Worm (Caenorhabditis elegans) whole organism, mixed stage, embryonic: Measurements from ENCODE around the gene tam-1.

Experiments
- M03D4.4 ChIP-seq: sonication (generic microtip); optimal IDR thresholded peaks from 2 replicates; lab custom pipeline; 2017; ENCODE audit warnings: mild to moderate bottlenecking, missing genetic modification characterization, missing compliant biosample characterization
- bed-3 ChIP-seq: fragments of 200-800 bp; sonication (Bioruptor generic); optimal IDR thresholded peaks from 3 replicates; lab custom pipeline; 2018; ENCODE audit warnings: mild to moderate bottlenecking, missing genetic modification characterization, moderate library complexity, missing compliant biosample characterization
- blmp-1 ChIP-seq: fragments of 150-350 bp; optimal IDR thresholded peaks from 2 replicates; lab custom pipeline; 2014; ENCODE audit warnings: missing biosample characterization, missing genetic modification characterization
- ceh-39 ChIP-seq: fragments of 150-350 bp; optimal IDR thresholded peaks from 2 replicates; lab custom pipeline; 2014; ENCODE audit warnings: missing biosample characterization, missing genetic modification characterization
- ceh-43 ChIP-seq: fragments of 200-800 bp; sonication (Bioruptor generic); optimal IDR thresholded peaks from 2 replicates; lab custom pipeline; 2018; ENCODE audit warnings: mild to moderate bottlenecking, missing genetic modification characterization, moderate library complexity, missing compliant biosample characterization
- ceh-83 ChIP-seq: fragments of 200-800 bp; sonication (Bioruptor generic); optimal IDR thresholded peaks from 2 replicates; lab custom pipeline; 2018; ENCODE audit warnings: mild to moderate bottlenecking, missing genetic modification characterization, missing compliant biosample characterization
- ces-1 ChIP-seq: fragments of 150-350 bp; optimal IDR thresholded peaks from 2 replicates; lab custom pipeline; 2014; ENCODE audit warnings: missing biosample characterization, missing genetic modification reagents, missing genetic modification characterization
- cnd-1 ChIP-seq: fragments of 200-800 bp; sonication (Bioruptor generic); optimal IDR thresholded peaks from 2 replicates; lab custom pipeline; 2018; ENCODE audit warnings: mild to moderate bottlenecking, missing genetic modification characterization, missing compliant biosample characterization
- drap-1 ChIP-seq: fragments of 200-800 bp; sonication (Bioruptor generic); optimal IDR thresholded peaks from 3 replicates; lab custom pipeline; 2018; ENCODE audit warnings: mild to moderate bottlenecking, missing genetic modification characterization, missing compliant biosample characterization
- elt-1 ChIP-seq: sonication (generic microtip); optimal IDR thresholded peaks from 2 replicates; lab custom pipeline; 2017; ENCODE audit warnings: missing genetic modification characterization, mild to moderate bottlenecking, missing compliant biosample characterization, antibody characterized with exemption, moderate library complexity, borderline replicate concordance; ENCODE audit not compliant: insufficient read depth
- elt-3 ChIP-seq: fragments of 150-350 bp; optimal IDR thresholded peaks from 2 replicates; lab custom pipeline; 2014; ENCODE audit warnings: missing biosample characterization, missing genetic modification characterization
- flh-1 ChIP-seq: fragments of 200-800 bp; sonication (Bioruptor generic); optimal IDR thresholded peaks from 2 replicates; lab custom pipeline; 2018; ENCODE audit warnings: mild to moderate bottlenecking, missing genetic modification characterization, moderate library complexity, missing compliant biosample characterization
- ham-2 ChIP-seq: fragments of 200-800 bp; sonication (Bioruptor generic); optimal IDR thresholded peaks from 2 replicates; lab custom pipeline; 2018; ENCODE audit warnings: mild to moderate bottlenecking, missing genetic modification characterization, missing compliant biosample characterization
- hlh-1 ChIP-seq: fragments of 150-350 bp; optimal IDR thresholded peaks from 2 replicates; lab custom pipeline; 2014; ENCODE audit warnings: missing biosample characterization, missing genetic modification reagents, missing genetic modification characterization
- lin-13 ChIP-seq: fragments of 150-350 bp; optimal IDR thresholded peaks from 2 replicates; lab custom pipeline; 2014; ENCODE audit warnings: missing biosample characterization, missing genetic modification characterization
- lin-32 ChIP-seq: fragments of 200-800 bp; sonication (Bioruptor generic); optimal IDR thresholded peaks from 2 replicates; lab custom pipeline; 2018; ENCODE audit warnings: mild to moderate bottlenecking, missing genetic modification characterization, missing compliant biosample characterization
- lsy-2 ChIP-seq: fragments of 150-350 bp; optimal IDR thresholded peaks from 2 replicates; lab custom pipeline; 2014; ENCODE audit warnings: missing biosample characterization, missing genetic modification characterization
- mab-5 ChIP-seq: fragments of 150-350 bp; optimal IDR thresholded peaks from 2 replicates; lab custom pipeline; 2014; ENCODE audit warnings: missing biosample characterization, missing genetic modification characterization
- mep-1 ChIP-seq: fragments of 150-350 bp; optimal IDR thresholded peaks from 2 replicates; lab custom pipeline; 2017; ENCODE audit warnings: missing biosample characterization, missing genetic modification reagents, missing genetic modification characterization, inconsistent platforms
- mls-2 ChIP-seq: sonication (generic microtip); optimal IDR thresholded peaks from 2 replicates; lab custom pipeline; 2016; ENCODE audit warnings: mild to moderate bottlenecking, missing genetic modification characterization, moderate library complexity, missing compliant biosample characterization
- nhr-12 ChIP-seq: fragments of 150-350 bp; optimal IDR thresholded peaks from 2 replicates; lab custom pipeline; 2014; ENCODE audit warnings: missing biosample characterization, missing genetic modification characterization
- nhr-2 ChIP-seq: fragments of 150-350 bp; optimal IDR thresholded peaks from 2 replicates; lab custom pipeline; 2014; ENCODE audit warnings: missing biosample characterization, missing genetic modification characterization
- nhr-237 ChIP-seq: fragments of 150-350 bp; optimal IDR thresholded peaks from 2 replicates; lab custom pipeline; 2014; ENCODE audit warnings: missing biosample characterization, missing genetic modification characterization
- nhr-28 ChIP-seq: fragments of 150-350 bp; optimal IDR thresholded peaks from 2 replicates; lab custom pipeline; 2014; ENCODE audit warnings: missing biosample characterization, missing genetic modification characterization
- nhr-76 ChIP-seq: sonication (generic microtip); optimal IDR thresholded peaks from 2 replicates; lab custom pipeline; 2017; ENCODE audit warnings: missing biosample characterization, missing genetic modification characterization
- pha-4 ChIP-seq: fragments of 150-350 bp; optimal IDR thresholded peaks from 2 replicates; lab custom pipeline; 2018; ENCODE audit warnings: missing biosample characterization, missing genetic modification reagents, missing genetic modification characterization
- sem-2 ChIP-seq: fragments of 200-800 bp; sonication (Bioruptor generic); optimal IDR thresholded peaks from 2 replicates; lab custom pipeline; 2018; ENCODE audit warnings: mild to moderate bottlenecking, missing genetic modification characterization, missing compliant biosample characterization
- snpc-4 ChIP-seq: fragments of 150-350 bp; optimal IDR thresholded peaks from 2 replicates; lab custom pipeline; 2014; ENCODE audit warnings: missing biosample characterization, missing genetic modification characterization
- sptf-1 ChIP-seq: sonication (generic microtip); optimal IDR thresholded peaks from 2 replicates; lab custom pipeline; 2017; ENCODE audit warnings: mild to moderate bottlenecking, missing genetic modification characterization, moderate library complexity, missing compliant biosample characterization
- tbx-8 ChIP-seq: fragments of 200-800 bp; sonication (Bioruptor generic); optimal IDR thresholded peaks from 2 replicates; lab custom pipeline; 2018; ENCODE audit warnings: mild to moderate bottlenecking, missing genetic modification characterization, moderate library complexity, missing compliant biosample characterization
- unc-120 ChIP-seq: sonication (generic microtip); optimal IDR thresholded peaks from 2 replicates; lab custom pipeline; 2017; ENCODE audit warnings: missing genetic modification characterization, missing compliant biosample characterization; ENCODE audit not compliant: poor library complexity, severe bottlenecking
- unc-39 ChIP-seq: fragments of 150-350 bp; optimal IDR thresholded peaks from 2 replicates; lab custom pipeline; 2014; ENCODE audit warnings: missing biosample characterization, missing genetic modification characterization
- unc-62 ChIP-seq: fragments of 150-350 bp; optimal IDR thresholded peaks from 2 replicates; lab custom pipeline; 2014; ENCODE audit warnings: missing biosample characterization, missing genetic modification reagents, missing genetic modification characterization
- zip-8 ChIP-seq: fragments of 150-350 bp; optimal IDR thresholded peaks from 2 replicates; lab custom pipeline; 2014; ENCODE audit warnings: missing biosample characterization, missing genetic modification characterization
- ztf-11 ChIP-seq: fragments of 150-350 bp; optimal IDR thresholded peaks from 2 replicates; lab custom pipeline; 2014; ENCODE audit warnings: missing biosample characterization, missing genetic modification characterization

tam-1 gene

ce11 chrV:4968775-4969174 lies 5.9 kb upstream of the tam-1 start:
- TF ChIP-seq elt-1 (peak; percentile 97), nhr-2 (tag; lab: Kevin White, UChicago) (peak; percentile 47), lin-13 (tag; lab: Kevin White, UChicago) (no peak), hlh-1 (tag; lab: Kevin White, UChicago) (peak; percentile 39), bed-3 (GFP tag; lab: Kevin White, UChicago) (no peak), lin-32 (GFP tag; lab: Kevin White, UChicago) (peak; percentile 45)

ce11 chrV:4967238-4967637 lies 4.3 kb upstream of the tam-1 start:
- TF ChIP-seq ceh-43 (GFP tag; lab: Kevin White, UChicago) (peak; percentile 71), cnd-1 (tag; lab: Kevin White, UChicago) (peak; percentile 28), mab-5 (no peak), sem-2 (GFP tag; lab: Kevin White, UChicago) (no peak), flh-1 (GFP tag; lab: Kevin White, UChicago) (no peak), nhr-237 (tag; lab: Kevin White, UChicago) (no peak), blmp-1 (tag; lab: Kevin White, UChicago) (no peak), elt-1 (no peak), unc-62 (GFP tag; lab: Kevin White, UChicago) (peak; percentile 20), ham-2 (GFP tag; lab: Kevin White, UChicago) (no peak), lin-13 (tag; lab: Kevin White, UChicago) (no peak), unc-120 (tag; lab: Kevin White, UChicago) (peak; percentile 9), zip-8 (tag; lab: Kevin White, UChicago) (no peak), mls-2 (peak; percentile 57), bed-3 (GFP tag; lab: Kevin White, UChicago) (no peak), mep-1 (tag; lab: Kevin White, UChicago) (no peak), nhr-76 (tag; lab: Kevin White, UChicago) (no peak), nhr-28 (tag; lab: Kevin White, UChicago) (no peak), snpc-4 (tag; lab: Kevin White, UChicago) (no peak), drap-1 (no peak), ztf-11 (tag; lab: Kevin White, UChicago) (no peak), pha-4 (no peak), nhr-12 (tag; lab: Kevin White, UChicago) (no peak), sptf-1 (tag; lab: Kevin White, UChicago) (peak; percentile 38), nhr-2 (tag; lab: Kevin White, UChicago) (peak; percentile 52), unc-39 (tag; lab: Kevin White, UChicago) (peak; percentile 66), lin-32 (GFP tag; lab: Kevin White, UChicago) (no peak), hlh-1 (tag; lab: Kevin White, UChicago) (no peak), lsy-2 (tag; lab: Kevin White, UChicago) (no peak), ceh-39 (tag; lab: Kevin White, UChicago) (no peak), elt-3 (tag; lab: Kevin White, UChicago) (no peak), ces-1 (GFP tag; lab: Kevin White, UChicago) (peak; percentile 96), tbx-8 (GFP tag; lab: Kevin White, UChicago) (no peak), M03D4.4 (tag; lab: Kevin White, UChicago) (no peak), ceh-83 (no peak)

ce11 chrV:4965790-4966189 lies 2.9 kb upstream of the tam-1 start:
- TF ChIP-seq sptf-1 (tag; lab: Kevin White, UChicago) (peak; percentile 21), mep-1 (tag; lab: Kevin White, UChicago) (no peak), ceh-39 (tag; lab: Kevin White, UChicago) (no peak), blmp-1 (tag; lab: Kevin White, UChicago) (no peak), lsy-2 (tag; lab: Kevin White, UChicago) (no peak), lin-13 (tag; lab: Kevin White, UChicago) (no peak), lin-32 (GFP tag; lab: Kevin White, UChicago) (no peak), unc-39 (tag; lab: Kevin White, UChicago) (no peak), ceh-83 (no peak), hlh-1 (tag; lab: Kevin White, UChicago) (no peak), elt-3 (tag; lab: Kevin White, UChicago) (no peak), cnd-1 (tag; lab: Kevin White, UChicago) (no peak), nhr-76 (tag; lab: Kevin White, UChicago) (no peak), elt-1 (peak; percentile 89), unc-62 (GFP tag; lab: Kevin White, UChicago) (peak; percentile 7), pha-4 (no peak), nhr-237 (tag; lab: Kevin White, UChicago) (no peak), mls-2 (no peak)
